Worm (Caenorhabditis elegans) whole organism, young adult: ENCODE measurements around the gene Y54G9A.5.

Experiments used
- B0019.2 ChIP-seq: fragments of 200-800 bp; sonication (Bioruptor generic); conservative IDR thresholded peaks from 2 replicates; pipeline ENCODE4 v1.3.6; 2022; ENCODE audit warnings: missing genetic modification reagents, missing genetic modification characterization, missing compliant biosample characterization
- B0336.3 ChIP-seq: fragments of 200-800 bp; sonication (Bioruptor generic); IDR thresholded peaks from 2 replicates; pipeline ENCODE4 v1.3.6; 2022; ENCODE audit warnings: missing genetic modification characterization, missing compliant biosample characterization
- C06A6.2 ChIP-seq: fragments of 200-800 bp; sonication (Bioruptor generic); conservative IDR thresholded peaks from 2 replicates; pipeline ENCODE4 v1.3.6; 2022; ENCODE audit warnings: missing genetic modification characterization, missing compliant biosample characterization
- D2030.7 ChIP-seq: fragments of 200-800 bp; sonication (Bioruptor generic); IDR thresholded peaks from 2 replicates; pipeline ENCODE4 v1.3.6; 2022; ENCODE audit warnings: missing genetic modification reagents, missing genetic modification characterization, missing compliant biosample characterization
- F23B12.7 ChIP-seq: sonication (generic microtip); optimal IDR thresholded peaks from 2 replicates; lab custom pipeline; 2017; ENCODE audit warnings: missing genetic modification characterization, mild to moderate bottlenecking, missing compliant biosample characterization, antibody characterized with exemption, moderate library complexity; ENCODE audit not compliant: insufficient read depth
- F37B4.10 ChIP-seq: fragments of 200-800 bp; sonication (Bioruptor generic); IDR thresholded peaks from 2 replicates; pipeline ENCODE4 v1.3.6; 2022; ENCODE audit warnings: missing genetic modification characterization, missing compliant biosample characterization
- F49E8.2 ChIP-seq: sonication (generic microtip); optimal IDR thresholded peaks from 3 replicates; lab custom pipeline; 2017; ENCODE audit warnings: missing genetic modification characterization, mild to moderate bottlenecking, missing compliant biosample characterization, antibody characterized with exemption, moderate library complexity; ENCODE audit not compliant: insufficient read depth
- F55B11.4 ChIP-seq: sonication (generic microtip); optimal IDR thresholded peaks from 2 replicates; lab custom pipeline; 2016; ENCODE audit warnings: missing compliant biosample characterization, missing genetic modification characterization, borderline replicate concordance; ENCODE audit not compliant: insufficient read depth
- T07F8.4 ChIP-seq: sonication (generic microtip); optimal IDR thresholded peaks from 2 replicates; lab custom pipeline; 2016; ENCODE audit warnings: mild to moderate bottlenecking, missing genetic modification characterization, moderate library complexity, missing compliant biosample characterization
- T26A5.8 ChIP-seq: sonication (generic microtip); optimal IDR thresholded peaks from 2 replicates; lab custom pipeline; 2016; ENCODE audit warnings: missing genetic modification characterization, missing compliant biosample characterization
- aptf-2 ChIP-seq: fragments of 200-800 bp; sonication (Bioruptor generic); conservative IDR thresholded peaks from 2 replicates; pipeline ENCODE4 v1.3.6; 2022; ENCODE audit warnings: missing genetic modification reagents, missing genetic modification characterization, missing compliant biosample characterization
- atf-7 ChIP-seq: sonication (generic microtip); optimal IDR thresholded peaks from 2 replicates; lab custom pipeline; 2017; ENCODE audit warnings: mild to moderate bottlenecking, missing genetic modification characterization, missing compliant biosample characterization
- attf-3 ChIP-seq: fragments of 200-800 bp; sonication (Bioruptor generic); conservative IDR thresholded peaks from 2 replicates; pipeline ENCODE4 v1.3.6; 2022; ENCODE audit warnings: missing genetic modification reagents, missing genetic modification characterization, missing compliant biosample characterization
- attf-6 ChIP-seq: fragments of 200-800 bp; sonication (Bioruptor generic); IDR thresholded peaks from 2 replicates; pipeline ENCODE4 v1.3.6; 2022; ENCODE audit warnings: missing genetic modification reagents, missing genetic modification characterization, missing compliant biosample characterization
- cebp-1 ChIP-seq, 2 experiments: fragments of 200-800 bp in 1 of 2; sonication (Bioruptor generic) in 1 of 2; sonication (generic microtip) in 1 of 2; IDR thresholded peaks in 1 of 2; optimal IDR thresholded peaks in 1 of 2; 2 replicates each; pipeline versions ENCODE4 v1.3.6 to Lab custom; 2017 to 2022; ENCODE audit warnings: missing compliant biosample characterization in 2 of 2, missing genetic modification characterization in 2 of 2, mild to moderate bottlenecking in 1 of 2, missing genetic modification reagents in 1 of 2, moderate library complexity in 1 of 2
- dox-1 ChIP-seq: fragments of 200-800 bp; sonication (Bioruptor generic); IDR thresholded peaks from 2 replicates; pipeline ENCODE4 v1.3.6; 2022; ENCODE audit warnings: missing genetic modification reagents, missing genetic modification characterization, missing compliant biosample characterization
- dpl-1 ChIP-seq: fragments of 150-350 bp; optimal IDR thresholded peaks from 2 replicates; lab custom pipeline; 2014; ENCODE audit warnings: missing biosample characterization, missing genetic modification reagents, missing genetic modification characterization
- ekl-4 ChIP-seq: fragments of 200-800 bp; sonication (Bioruptor generic); IDR thresholded peaks from 2 replicates; pipeline ENCODE4 v1.3.6; 2022; ENCODE audit warnings: missing genetic modification reagents, missing genetic modification characterization, missing compliant biosample characterization
- hlh-12 ChIP-seq: sonication (generic microtip); optimal IDR thresholded peaks from 2 replicates; lab custom pipeline; 2016; ENCODE audit warnings: missing genetic modification characterization, missing compliant biosample characterization
- hlh-26 ChIP-seq: fragments of 200-800 bp; sonication (Bioruptor generic); conservative IDR thresholded peaks from 2 replicates; pipeline ENCODE4 v1.3.6; 2022; ENCODE audit warnings: missing genetic modification reagents, missing genetic modification characterization, missing compliant biosample characterization
- lag-1 ChIP-seq: fragments of 200-800 bp; sonication (Bioruptor generic); IDR thresholded peaks from 2 replicates; pipeline ENCODE4 v1.3.6; 2022; ENCODE audit warnings: missing genetic modification reagents, missing genetic modification characterization, missing compliant biosample characterization
- let-607 ChIP-seq, 2 experiments: fragments of 200-800 bp in 1 of 2; sonication (Bioruptor generic) in 1 of 2; sonication (generic microtip) in 1 of 2; optimal IDR thresholded peaks; 2 replicates each; lab custom pipeline; 2016 to 2018; ENCODE audit warnings: mild to moderate bottlenecking in 2 of 2, missing compliant biosample characterization in 2 of 2, missing genetic modification characterization in 2 of 2, moderate library complexity in 2 of 2, missing genotype in 1 of 2
- lin-26 ChIP-seq: fragments of 200-800 bp; sonication (Bioruptor generic); IDR thresholded peaks from 2 replicates; pipeline ENCODE4 v1.3.6; 2022; ENCODE audit warnings: missing genetic modification reagents, missing genetic modification characterization, missing compliant biosample characterization
- lin-35 ChIP-seq, 3 experiments: fragments of 150-350 bp in 2 of 3; sonication (generic microtip) in 1 of 3; optimal IDR thresholded peaks; 2 replicates each; lab custom pipeline; 2014 to 2018; ENCODE audit warnings: missing biosample characterization in 3 of 3, missing genetic modification characterization in 3 of 3, missing genetic modification reagents in 3 of 3
- lin-54 ChIP-seq: fragments of 200-800 bp; sonication (Bioruptor generic); optimal IDR thresholded peaks from 2 replicates; lab custom pipeline; 2018; ENCODE audit warnings: mild to moderate bottlenecking, missing genetic modification characterization, missing compliant biosample characterization
- lir-1 ChIP-seq: fragments of 200-800 bp; sonication (Bioruptor generic); conservative IDR thresholded peaks from 2 replicates; pipeline ENCODE4 v1.3.6; 2022; ENCODE audit warnings: missing genetic modification reagents, missing genetic modification characterization, missing compliant biosample characterization
- lsl-1 ChIP-seq: fragments of 200-800 bp; sonication (Bioruptor generic); optimal IDR thresholded peaks from 2 replicates; lab custom pipeline; 2018; ENCODE audit warnings: mild to moderate bottlenecking, missing genetic modification characterization, moderate library complexity, missing compliant biosample characterization
- madf-6 ChIP-seq: fragments of 200-800 bp; sonication (Bioruptor generic); IDR thresholded peaks from 2 replicates; pipeline ENCODE4 v1.3.6; 2022; ENCODE audit warnings: missing genetic modification reagents, missing genetic modification characterization, missing compliant biosample characterization
- madf-8 ChIP-seq: fragments of 200-800 bp; sonication (Bioruptor generic); conservative IDR thresholded peaks from 2 replicates; pipeline ENCODE4 v1.3.6; 2022; ENCODE audit warnings: missing genetic modification reagents, missing genetic modification characterization, missing compliant biosample characterization
- mcd-1 ChIP-seq: fragments of 200-800 bp; sonication (Bioruptor generic); IDR thresholded peaks from 2 replicates; pipeline ENCODE4 v1.3.6; 2022; ENCODE audit warnings: missing genetic modification reagents, missing genetic modification characterization, missing compliant biosample characterization
- nhr-80 ChIP-seq: sonication (generic microtip); optimal IDR thresholded peaks from 2 replicates; lab custom pipeline; 2016; ENCODE audit warnings: missing genetic modification characterization, missing compliant biosample characterization
- pbrm-1 ChIP-seq: fragments of 200-800 bp; sonication (Bioruptor generic); IDR thresholded peaks from 2 replicates; pipeline ENCODE4 v1.3.6; 2022; ENCODE audit warnings: missing genetic modification reagents, missing genetic modification characterization, missing compliant biosample characterization
- sdz-38 ChIP-seq: sonication (generic microtip); optimal IDR thresholded peaks from 2 replicates; lab custom pipeline; 2016; ENCODE audit warnings: missing genotype, missing genetic modification characterization, missing compliant biosample characterization
- snpc-1.1 ChIP-seq: sonication (generic microtip); optimal IDR thresholded peaks from 2 replicates; lab custom pipeline; 2017; ENCODE audit warnings: missing genetic modification characterization, mild to moderate bottlenecking, missing compliant biosample characterization, antibody characterized with exemption, moderate library complexity, missing genotype, missing genetic modification reagents; ENCODE audit not compliant: insufficient read depth
- snpc-3.4 ChIP-seq: sonication (generic microtip); optimal IDR thresholded peaks from 2 replicates; lab custom pipeline; 2017; ENCODE audit warnings: missing genetic modification characterization, mild to moderate bottlenecking, missing compliant biosample characterization, antibody characterized with exemption, moderate library complexity, missing genotype, missing genetic modification reagents
- unc-62 ChIP-seq: fragments of 150-350 bp; optimal IDR thresholded peaks from 2 replicates; lab custom pipeline; 2014; ENCODE audit warnings: missing biosample characterization, missing genetic modification reagents, missing genetic modification characterization
- xnd-1 ChIP-seq: sonication (generic microtip); optimal IDR thresholded peaks from 2 replicates; lab custom pipeline; 2016; ENCODE audit warnings: missing genotype, missing genetic modification reagents, missing genetic modification characterization, missing compliant biosample characterization
- zim-3 ChIP-seq: sonication (generic microtip); optimal IDR thresholded peaks from 2 replicates; lab custom pipeline; 2017; ENCODE audit warnings: mild to moderate bottlenecking, missing genetic modification characterization, moderate library complexity, missing compliant biosample characterization
- ztf-22 ChIP-seq: fragments of 200-800 bp; sonication (Bioruptor generic); optimal IDR thresholded peaks from 2 replicates; lab custom pipeline; 2018; ENCODE audit warnings: mild to moderate bottlenecking, missing genetic modification characterization, moderate library complexity, missing compliant biosample characterization
- ztf-25 ChIP-seq: fragments of 200-800 bp; sonication (Bioruptor generic); IDR thresholded peaks from 2 replicates; pipeline ENCODE4 v1.3.6; 2022; ENCODE audit warnings: missing genetic modification reagents, missing genetic modification characterization, missing compliant biosample characterization
- ztf-26 ChIP-seq: sonication (generic microtip); optimal IDR thresholded peaks from 2 replicates; lab custom pipeline; 2017; ENCODE audit warnings: missing genetic modification characterization, missing compliant biosample characterization

Y54G9A.5 gene

ce11 chrII:13717393-13718367 is 5.1 kb upstream of the Y54G9A.5 start (continued):
- no peak for TF ChIP-seq lir-1 (GFP tag; lab: Robert Waterston, UW)
- TF ChIP-seq dox-1, result 0 out of 2 replicates have a peak, but pooled peaks have one; percentile 39
- no peak for TF ChIP-seq T07F8.4
- peak; percentile 86 for TF ChIP-seq attf-6 (GFP tag; lab: Robert Waterston, UW)
- TF ChIP-seq sdz-38 (tag; lab: Kevin White, UChicago), result no peak
- no peak for TF ChIP-seq ztf-26 (tag; lab: Kevin White, UChicago)
- no peak for TF ChIP-seq attf-3 (GFP tag; lab: Robert Waterston, UW)
- TF ChIP-seq ztf-25 (GFP tag; lab: Robert Waterston, UW), result no peak
- peak; percentile 80 for TF ChIP-seq aptf-2 (GFP tag; lab: Robert Waterston, UW)
- no peak for TF ChIP-seq lin-35 (GFP tag; optimal IDR thresholded peaks at IDR 0.05; lab: Kevin White, UChicago)
- no peak for TF ChIP-seq nhr-80 (tag; lab: Kevin White, UChicago)
- no peak for TF ChIP-seq hlh-26 (GFP tag; lab: Robert Waterston, UW)
- TF ChIP-seq let-607 (tag; optimal IDR thresholded peaks at IDR 0.05; lab: Kevin White, UChicago), result no peak
- TF ChIP-seq cebp-1 (GFP tag; IDR thresholded peaks at IDR 0.05; lab: Robert Waterston, UW), result no peak
- TF ChIP-seq cebp-1 (tag; optimal IDR thresholded peaks at IDR 0.05; lab: Kevin White, UChicago), result no peak
- TF ChIP-seq lag-1 (GFP tag; lab: Robert Waterston, UW), result no peak
- 0 out of 2 replicates have a peak, but pooled peaks have one; percentile 48 for TF ChIP-seq pbrm-1 (GFP tag; lab: Robert Waterston, UW)
- TF ChIP-seq mcd-1, result peak; percentile 39
- peak; percentile 13 for TF ChIP-seq xnd-1 (tag; lab: Kevin White, UChicago)
- TF ChIP-seq ztf-22 (GFP tag; lab: Kevin White, UChicago), result no peak
- TF ChIP-seq F37B4.10 (GFP tag; lab: Robert Waterston, UW), result no peak
- no peak for TF ChIP-seq dpl-1 (GFP tag; lab: Kevin White, UChicago)
- peak; percentile 84 for TF ChIP-seq snpc-1.1 (tag; lab: Kevin White, UChicago)
- TF ChIP-seq T26A5.8 (tag; lab: Kevin White, UChicago), result no peak
- TF ChIP-seq unc-62, result no peak
- no peak for TF ChIP-seq atf-7 (tag; lab: Kevin White, UChicago)
- no peak; the same call in 1 of the 2 replicates for TF ChIP-seq B0019.2
- peak; percentile 92 for TF ChIP-seq lin-26 (GFP tag; lab: Robert Waterston, UW)
- peak; percentile 74 for TF ChIP-seq D2030.7 (GFP tag; lab: Robert Waterston, UW)
- TF ChIP-seq zim-3 (tag; lab: Kevin White, UChicago), result no peak
- peak; percentile 60 for TF ChIP-seq lsl-1 (GFP tag; lab: Kevin White, UChicago)
- TF ChIP-seq F49E8.2 (tag; lab: Kevin White, UChicago), result no peak
- TF ChIP-seq lin-54 (GFP tag; lab: Kevin White, UChicago), result peak; percentile 28
- TF ChIP-seq F55B11.4 (tag; lab: Kevin White, UChicago), result no peak
- no peak for TF ChIP-seq hlh-12
- TF ChIP-seq B0336.3 (GFP tag; lab: Robert Waterston, UW), result peak; percentile 40; the same call in 1 of the 2 replicates
- peak; percentile 86 for TF ChIP-seq madf-6 (GFP tag; lab: Robert Waterston, UW)
- TF ChIP-seq madf-8, result peak; percentile 58
- TF ChIP-seq C06A6.2 (GFP tag; lab: Robert Waterston, UW), result no peak
- no peak for TF ChIP-seq F23B12.7
- TF ChIP-seq snpc-3.4, result peak; percentile 37
- 0 out of 2 replicates have a peak, but pooled peaks have one; percentile 56 for TF ChIP-seq ekl-4 (GFP tag; lab: Robert Waterston, UW)
- TF ChIP-seq, all 124 proteins: peak for 24
